Worm (Caenorhabditis elegans) whole organism, early embryonic: ENCODE results near the gene F08F1.3.
"Not testable (repeated sequence)": the region's sequence is repeated elsewhere in the genome, so short reads cannot be mapped to it uniquely, and the experiment has no call there.

Source experiments
- aly-1 ChIP-seq: sonication (generic microtip); optimal IDR thresholded peaks from 2 replicates; lab custom pipeline; 2016; ENCODE audit warnings: missing genetic modification characterization, missing compliant biosample characterization
- ama-1 ChIP-seq: fragments of 150-350 bp; optimal IDR thresholded peaks from 2 replicates; lab custom pipeline; 2014
- tbx-37 ChIP-seq: fragments of 200-800 bp; sonication (Bioruptor generic); conservative IDR thresholded peaks from 2 replicates; pipeline ENCODE4 v1.3.6; 2022; ENCODE audit warnings: missing genetic modification reagents, missing genetic modification characterization, missing compliant biosample characterization

DNA sequence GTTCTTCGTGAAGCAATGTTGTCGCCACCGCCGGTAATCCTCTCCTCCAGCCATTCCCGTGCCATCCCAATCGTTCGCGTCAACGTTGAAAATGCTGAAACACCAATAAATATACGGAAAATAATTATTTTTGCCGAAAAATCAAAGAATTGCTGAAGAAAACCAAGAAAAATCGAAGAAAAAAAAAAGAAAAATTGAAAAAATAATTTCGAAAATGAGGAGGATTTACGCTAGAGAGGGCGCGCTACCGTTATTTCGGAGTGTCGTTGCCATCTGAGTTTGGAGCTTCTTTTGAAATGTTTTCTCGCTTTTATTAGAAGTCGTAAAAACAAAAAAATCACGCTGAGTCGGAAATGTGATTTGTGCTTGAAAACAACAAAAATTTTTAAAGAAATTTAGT, 17.9 kb upstream of the F08F1.3 start, which contains the start of gene F08F1.9:
- not testable (repeated sequence) for TF ChIP-seq ama-1; aly-1 (tag; lab: Kevin White, UChicago); tbx-37
